Fruit fly (Drosophila melanogaster) whole organism, prepupa: Measurements from ENCODE around the gene janA.

ENCODE experiments used
- CG1621 ChIP-seq: fragments of 200-800 bp; sonication (Bioruptor generic); optimal IDR thresholded peaks from 3 replicates; lab custom pipeline; 2018; ENCODE audit warnings: missing biosample characterization, mild to moderate bottlenecking, missing genetic modification characterization
- Eip93F ChIP-seq: fragments of 200-800 bp; sonication (Bioruptor generic); optimal IDR thresholded peaks from 2 replicates; lab custom pipeline; 2016; ENCODE audit warnings: missing biosample characterization, mild to moderate bottlenecking, missing genetic modification characterization
- Sox14 ChIP-seq: fragments of 200-800 bp; sonication (Bioruptor generic); optimal IDR thresholded peaks from 3 replicates; lab custom pipeline; 2016; ENCODE audit warnings: missing biosample characterization, missing genetic modification characterization
- fkh ChIP-seq: fragments of 200-800 bp; sonication (Bioruptor generic); optimal IDR thresholded peaks from 3 replicates; lab custom pipeline; 2017; ENCODE audit warnings: missing biosample characterization, mild to moderate bottlenecking, missing genetic modification characterization, moderate library complexity
- salr ChIP-seq, 2 experiments: fragments of 200-800 bp; sonication (Bioruptor generic); optimal IDR thresholded peaks; 3 replicates each; lab custom pipeline; 2016 to 2018; ENCODE audit warnings: missing biosample characterization in 2 of 2, missing genetic modification characterization in 2 of 2, mild to moderate bottlenecking in 1 of 2
- spab ChIP-seq: fragments of 200-800 bp; sonication (Bioruptor generic); optimal IDR thresholded peaks from 2 replicates; lab custom pipeline; 2017; ENCODE audit warnings: missing biosample characterization, mild to moderate bottlenecking, missing genetic modification characterization, missing genetic modification reagents
- vri ChIP-seq: fragments of 200-800 bp; sonication (Bioruptor generic); optimal IDR thresholded peaks from 3 replicates; lab custom pipeline; 2016; ENCODE audit warnings: missing biosample characterization, mild to moderate bottlenecking, missing genetic modification characterization

janA gene

dm6 chr3R:29993134-29993533 is 46.2 kb downstream of the janA start, which contains the start of gene Acph-1:
Gene Acph-1, minus strand, starts transcription at chr3R:29993411.
- TF ChIP-seq spab (no peak), Eip93F (GFP tag; lab: Kevin White, UChicago) (peak; percentile 33), fkh (GFP tag; lab: Kevin White, UChicago) (peak; percentile 6), salr (GFP tag; optimal IDR thresholded peaks at IDR 0.05; lab: Kevin White, UChicago) (no peak), CG1621 (tag; lab: Kevin White, UChicago) (peak; percentile 1), Sox14 (GFP tag; lab: Kevin White, UChicago) (peak; percentile 86)
- TF ChIP-seq, all 60 proteins: peak for 4

- TF ChIP-seq fkh (GFP tag; lab: Kevin White, UChicago) (peak; percentile 67), vri (GFP tag; lab: Kevin White, UChicago) (no peak)
- TF ChIP-seq, all 60 proteins: peak for 1
These were observed 48.7 kb downstream of the janA start for dm6 chr3R:29990681-29991080.
